Worm (Caenorhabditis elegans) whole organism, young adult: ENCODE results near the gene adm-2.

Experiments used
- B0019.2 ChIP-seq: fragments of 200-800 bp; sonication (Bioruptor generic); conservative IDR thresholded peaks from 2 replicates; pipeline ENCODE4 v1.3.6; 2022; ENCODE audit warnings: missing genetic modification reagents, missing genetic modification characterization, missing compliant biosample characterization
- B0261.1 ChIP-seq: sonication (generic microtip); optimal IDR thresholded peaks from 2 replicates; lab custom pipeline; 2016; ENCODE audit warnings: mild to moderate bottlenecking, missing genetic modification characterization, moderate library complexity, missing compliant biosample characterization
- F10E7.11 ChIP-seq: sonication (generic microtip); optimal IDR thresholded peaks from 2 replicates; lab custom pipeline; 2017; ENCODE audit warnings: mild to moderate bottlenecking, missing genetic modification characterization, moderate library complexity, missing compliant biosample characterization
- F33H1.4 ChIP-seq: fragments of 200-800 bp; sonication (Bioruptor generic); IDR thresholded peaks from 2 replicates; pipeline ENCODE4 v1.3.6; 2022; ENCODE audit warnings: missing genetic modification reagents, missing genetic modification characterization, missing compliant biosample characterization
- F49E8.2 ChIP-seq: sonication (generic microtip); optimal IDR thresholded peaks from 3 replicates; lab custom pipeline; 2017; ENCODE audit warnings: missing genetic modification characterization, mild to moderate bottlenecking, missing compliant biosample characterization, antibody characterized with exemption, moderate library complexity; ENCODE audit not compliant: insufficient read depth
- K11D2.4 ChIP-seq: fragments of 200-800 bp; sonication (Bioruptor generic); IDR thresholded peaks from 2 replicates; pipeline ENCODE4 v1.3.6; 2022; ENCODE audit warnings: missing genetic modification reagents, missing genetic modification characterization, missing compliant biosample characterization
- T26A5.8 ChIP-seq: sonication (generic microtip); optimal IDR thresholded peaks from 2 replicates; lab custom pipeline; 2016; ENCODE audit warnings: missing genetic modification characterization, missing compliant biosample characterization
- ZK185.1 ChIP-seq: sonication (generic microtip); optimal IDR thresholded peaks from 2 replicates; lab custom pipeline; 2016; ENCODE audit warnings: mild to moderate bottlenecking, missing genetic modification characterization, missing compliant biosample characterization; ENCODE audit not compliant: poor library complexity, severe bottlenecking
- akir-1 ChIP-seq: fragments of 200-800 bp; sonication (Bioruptor generic); optimal IDR thresholded peaks from 2 replicates; lab custom pipeline; 2018; ENCODE audit warnings: mild to moderate bottlenecking, missing genetic modification characterization, moderate library complexity, missing compliant biosample characterization
- aptf-2 ChIP-seq: fragments of 200-800 bp; sonication (Bioruptor generic); conservative IDR thresholded peaks from 2 replicates; pipeline ENCODE4 v1.3.6; 2022; ENCODE audit warnings: missing genetic modification reagents, missing genetic modification characterization, missing compliant biosample characterization
- cebp-1 ChIP-seq, 2 experiments: fragments of 200-800 bp in 1 of 2; sonication (Bioruptor generic) in 1 of 2; sonication (generic microtip) in 1 of 2; IDR thresholded peaks in 1 of 2; optimal IDR thresholded peaks in 1 of 2; 2 replicates each; pipeline versions ENCODE4 v1.3.6 to Lab custom; 2017 to 2022; ENCODE audit warnings: missing compliant biosample characterization in 2 of 2, missing genetic modification characterization in 2 of 2, mild to moderate bottlenecking in 1 of 2, missing genetic modification reagents in 1 of 2, moderate library complexity in 1 of 2
- ceh-40 ChIP-seq: fragments of 200-800 bp; sonication (Bioruptor generic); IDR thresholded peaks from 2 replicates; pipeline ENCODE4 v1.3.6; 2022; ENCODE audit warnings: missing genetic modification characterization, missing compliant biosample characterization
- chd-7 ChIP-seq: sonication (generic microtip); optimal IDR thresholded peaks from 2 replicates; lab custom pipeline; 2016; ENCODE audit warnings: mild to moderate bottlenecking, missing genetic modification characterization, moderate library complexity, missing compliant biosample characterization
- dox-1 ChIP-seq: fragments of 200-800 bp; sonication (Bioruptor generic); IDR thresholded peaks from 2 replicates; pipeline ENCODE4 v1.3.6; 2022; ENCODE audit warnings: missing genetic modification reagents, missing genetic modification characterization, missing compliant biosample characterization
- efl-1 ChIP-seq: fragments of 150-350 bp; optimal IDR thresholded peaks from 2 replicates; lab custom pipeline; 2014; ENCODE audit warnings: missing biosample characterization, missing genetic modification reagents, missing genetic modification characterization
- egl-18 ChIP-seq: fragments of 200-800 bp; sonication (Bioruptor generic); IDR thresholded peaks from 2 replicates; pipeline ENCODE4 v1.3.6; 2022; ENCODE audit warnings: missing genetic modification reagents, missing genetic modification characterization, missing compliant biosample characterization
- egl-44 ChIP-seq: fragments of 200-800 bp; sonication (Bioruptor generic); IDR thresholded peaks from 2 replicates; pipeline ENCODE4 v1.3.6; 2022; ENCODE audit warnings: missing genetic modification reagents, missing genetic modification characterization, missing compliant biosample characterization
- egrh-3 ChIP-seq: fragments of 200-800 bp; sonication (Bioruptor generic); IDR thresholded peaks from 2 replicates; pipeline ENCODE4 v1.3.6; 2022; ENCODE audit warnings: missing genetic modification reagents, missing genetic modification characterization, missing compliant biosample characterization
- fkh-3 ChIP-seq: sonication (generic microtip); optimal IDR thresholded peaks from 2 replicates; lab custom pipeline; 2016; ENCODE audit warnings: mild to moderate bottlenecking, missing genetic modification characterization, missing compliant biosample characterization
- lin-40 ChIP-seq: sonication (generic microtip); optimal IDR thresholded peaks from 2 replicates; lab custom pipeline; 2016; ENCODE audit warnings: missing genetic modification characterization, mild to moderate bottlenecking, missing compliant biosample characterization, missing genotype, missing genetic modification reagents
- lin-54 ChIP-seq: fragments of 200-800 bp; sonication (Bioruptor generic); optimal IDR thresholded peaks from 2 replicates; lab custom pipeline; 2018; ENCODE audit warnings: mild to moderate bottlenecking, missing genetic modification characterization, missing compliant biosample characterization
- lir-1 ChIP-seq: fragments of 200-800 bp; sonication (Bioruptor generic); conservative IDR thresholded peaks from 2 replicates; pipeline ENCODE4 v1.3.6; 2022; ENCODE audit warnings: missing genetic modification reagents, missing genetic modification characterization, missing compliant biosample characterization
- madf-3 ChIP-seq: fragments of 200-800 bp; sonication (Bioruptor generic); IDR thresholded peaks from 2 replicates; pipeline ENCODE4 v1.3.6; 2022; ENCODE audit warnings: missing genetic modification reagents, missing genetic modification characterization, missing compliant biosample characterization
- mxl-1 ChIP-seq: sonication (generic microtip); optimal IDR thresholded peaks from 2 replicates; lab custom pipeline; 2016; ENCODE audit warnings: missing genetic modification characterization, missing compliant biosample characterization
- nfya-1 ChIP-seq: sonication (generic microtip); optimal IDR thresholded peaks from 2 replicates; lab custom pipeline; 2017; ENCODE audit warnings: antibody characterized with exemption, missing compliant biosample characterization, missing genetic modification characterization, borderline replicate concordance; ENCODE audit not compliant: insufficient read depth
- nfyb-1 ChIP-seq: fragments of 200-800 bp; sonication (Bioruptor generic); IDR thresholded peaks from 2 replicates; pipeline ENCODE4 v1.3.6; 2022; ENCODE audit warnings: missing genetic modification reagents, missing genetic modification characterization, missing compliant biosample characterization
- nhr-179 ChIP-seq: sonication (generic microtip); optimal IDR thresholded peaks from 2 replicates; lab custom pipeline; 2016; ENCODE audit warnings: mild to moderate bottlenecking, missing genetic modification characterization, missing compliant biosample characterization
- nhr-27 ChIP-seq: fragments of 200-800 bp; sonication (Bioruptor generic); optimal IDR thresholded peaks from 2 replicates; lab custom pipeline; 2018; ENCODE audit warnings: mild to moderate bottlenecking, missing genetic modification characterization, moderate library complexity, missing compliant biosample characterization
- nhr-80 ChIP-seq: sonication (generic microtip); optimal IDR thresholded peaks from 2 replicates; lab custom pipeline; 2016; ENCODE audit warnings: missing genetic modification characterization, missing compliant biosample characterization
- pbrm-1 ChIP-seq: fragments of 200-800 bp; sonication (Bioruptor generic); IDR thresholded peaks from 2 replicates; pipeline ENCODE4 v1.3.6; 2022; ENCODE audit warnings: missing genetic modification reagents, missing genetic modification characterization, missing compliant biosample characterization
- snpc-1.1 ChIP-seq: sonication (generic microtip); optimal IDR thresholded peaks from 2 replicates; lab custom pipeline; 2017; ENCODE audit warnings: missing genetic modification characterization, mild to moderate bottlenecking, missing compliant biosample characterization, antibody characterized with exemption, moderate library complexity, missing genotype, missing genetic modification reagents; ENCODE audit not compliant: insufficient read depth
- snpc-1.3 ChIP-seq: sonication (generic microtip); optimal IDR thresholded peaks from 2 replicates; lab custom pipeline; 2017; ENCODE audit warnings: missing genetic modification characterization, mild to moderate bottlenecking, missing compliant biosample characterization, antibody characterized with exemption, moderate library complexity, missing genotype, missing genetic modification reagents; ENCODE audit not compliant: insufficient read depth
- snpc-3.4 ChIP-seq: sonication (generic microtip); optimal IDR thresholded peaks from 2 replicates; lab custom pipeline; 2017; ENCODE audit warnings: missing genetic modification characterization, mild to moderate bottlenecking, missing compliant biosample characterization, antibody characterized with exemption, moderate library complexity, missing genotype, missing genetic modification reagents
- snpc-4 ChIP-seq, 5 experiments: fragments of 150-350 bp in 1 of 5; sonication (generic microtip) in 4 of 5; optimal IDR thresholded peaks; 2 replicates each; lab custom pipeline; 2014 to 2018; ENCODE audit warnings: missing genetic modification characterization in 5 of 5, missing biosample characterization in 3 of 5, antibody characterized with exemption in 2 of 5, mild to moderate bottlenecking in 2 of 5, missing compliant biosample characterization in 2 of 5, missing genotype in 2 of 5, moderate library complexity in 2 of 5, missing genetic modification reagents in 1 of 5
- tbp1 ChIP-seq: fragments of 200-800 bp; sonication (Bioruptor generic); optimal IDR thresholded peaks from 2 replicates; lab custom pipeline; 2018; ENCODE audit warnings: mild to moderate bottlenecking, missing genetic modification characterization, missing compliant biosample characterization
- tlf-1 ChIP-seq: fragments of 200-800 bp; sonication (Bioruptor generic); optimal IDR thresholded peaks from 2 replicates; lab custom pipeline; 2018; ENCODE audit warnings: mild to moderate bottlenecking, missing genetic modification characterization, missing compliant biosample characterization
- ztf-18 ChIP-seq: sonication (generic microtip); optimal IDR thresholded peaks from 2 replicates; lab custom pipeline; 2016; ENCODE audit warnings: missing genotype, mild to moderate bottlenecking, missing genetic modification characterization, missing compliant biosample characterization
- ztf-22 ChIP-seq: fragments of 200-800 bp; sonication (Bioruptor generic); optimal IDR thresholded peaks from 2 replicates; lab custom pipeline; 2018; ENCODE audit warnings: mild to moderate bottlenecking, missing genetic modification characterization, moderate library complexity, missing compliant biosample characterization
- ztf-26 ChIP-seq: sonication (generic microtip); optimal IDR thresholded peaks from 2 replicates; lab custom pipeline; 2017; ENCODE audit warnings: missing genetic modification characterization, missing compliant biosample characterization
- ztf-28 ChIP-seq: fragments of 200-800 bp; sonication (Bioruptor generic); IDR thresholded peaks from 2 replicates; pipeline ENCODE4 v1.3.6; 2022; ENCODE audit warnings: missing genetic modification reagents, missing genetic modification characterization, missing compliant biosample characterization
- ztf-3 ChIP-seq: fragments of 200-800 bp; sonication (Bioruptor generic); optimal IDR thresholded peaks from 2 replicates; lab custom pipeline; 2018; ENCODE audit warnings: mild to moderate bottlenecking, missing genetic modification characterization, missing compliant biosample characterization
- ztf-6 ChIP-seq: fragments of 200-800 bp; sonication (Bioruptor generic); IDR thresholded peaks from 2 replicates; pipeline ENCODE4 v1.3.6; 2022; ENCODE audit warnings: missing genetic modification reagents, missing genetic modification characterization, missing compliant biosample characterization

adm-2 gene

DNA sequence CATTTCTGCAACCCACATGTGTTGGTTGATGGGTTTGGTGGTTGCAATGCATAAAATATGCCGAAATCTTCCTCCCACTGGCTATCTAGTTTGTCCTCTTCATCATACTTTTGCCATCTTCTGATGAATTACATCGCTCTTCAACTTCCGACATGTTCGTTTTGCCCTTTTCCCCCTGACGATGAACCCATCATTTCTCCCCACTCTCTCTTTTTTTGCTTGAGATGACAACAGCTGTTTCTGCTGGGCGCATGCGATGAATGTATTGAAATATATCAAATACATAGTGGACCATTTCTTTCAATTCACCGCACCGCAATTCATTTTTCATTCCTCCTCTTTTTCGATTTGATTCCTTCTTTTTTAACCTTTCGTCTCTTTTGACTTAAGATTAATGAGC is 16.8 kb upstream of the adm-2 start:
- TF ChIP-seq cebp-1 (GFP tag; IDR thresholded peaks at IDR 0.05; lab: Robert Waterston, UW) (no peak), cebp-1 (tag; optimal IDR thresholded peaks at IDR 0.05; lab: Kevin White, UChicago) (peak; percentile 21), ztf-22 (GFP tag; lab: Kevin White, UChicago) (no peak)

DNA sequence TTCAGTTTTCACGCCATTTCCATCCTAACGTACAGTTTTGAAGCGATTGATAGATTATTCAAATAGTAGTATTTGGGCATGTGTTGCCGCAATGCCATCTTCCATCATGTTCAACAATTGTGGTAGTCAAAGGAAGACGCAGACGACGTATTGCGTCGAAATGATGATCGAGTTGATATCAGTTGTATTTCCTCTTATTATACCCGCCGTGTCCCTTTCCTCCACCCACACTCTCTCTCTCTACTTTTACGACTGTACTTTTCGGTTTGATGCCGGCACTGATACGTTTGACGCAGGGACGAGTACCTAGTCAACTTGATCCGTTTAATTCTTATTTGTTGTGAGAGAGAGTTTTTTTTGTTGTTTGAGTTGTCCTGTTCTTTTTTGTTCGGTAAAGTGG is 15.1 kb upstream of the adm-2 start:
- TF ChIP-seq aptf-2 (GFP tag; lab: Robert Waterston, UW) (no peak), nhr-80 (tag; lab: Kevin White, UChicago) (peak; percentile 83), dox-1 (GFP tag; lab: Robert Waterston, UW) (peak; percentile 37; the same call in 1 of the 2 replicates), fkh-3 (tag; lab: Kevin White, UChicago) (no peak), nfya-1 (tag; lab: Kevin White, UChicago) (no peak), ZK185.1 (tag; lab: Kevin White, UChicago) (no peak), egrh-3 (GFP tag; lab: Robert Waterston, UW) (no peak), F10E7.11 (tag; lab: Kevin White, UChicago) (no peak), tbp1 (GFP tag; lab: Kevin White, UChicago) (peak; percentile 11), T26A5.8 (no peak), ztf-3 (GFP tag; lab: Kevin White, UChicago) (no peak), B0019.2 (no peak), akir-1 (GFP tag; lab: Kevin White, UChicago) (no peak), ztf-18 (tag; lab: Kevin White, UChicago) (no peak), lin-40 (tag; lab: Kevin White, UChicago) (no peak), mxl-1 (tag; lab: Kevin White, UChicago) (no peak), F33H1.4 (no peak)

DNA sequence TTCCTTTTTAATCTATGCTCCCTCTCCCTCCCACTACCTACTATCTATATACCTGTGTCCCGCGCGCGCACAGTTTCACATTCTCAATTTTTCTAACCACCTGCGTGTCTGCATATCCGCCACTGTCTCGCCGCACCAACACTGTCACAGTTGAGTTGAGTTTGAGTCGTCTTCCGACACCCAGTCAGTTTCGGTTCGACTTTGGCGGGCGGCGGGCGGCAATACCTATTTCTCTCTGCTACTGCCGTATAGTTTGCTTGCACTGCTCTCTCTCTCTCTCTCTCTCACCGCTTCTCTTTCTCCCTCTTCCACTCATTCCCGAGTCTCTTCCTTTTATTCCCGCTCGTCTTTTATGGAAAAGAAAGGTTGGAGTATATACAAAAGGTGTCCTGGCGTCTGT is 12.3 kb upstream of the adm-2 start:
- TF ChIP-seq snpc-3.4 (no peak), snpc-1.3 (tag; lab: Kevin White, UChicago) (no peak), snpc-1.1 (no peak), nhr-27 (tag; lab: Kevin White, UChicago) (no peak), nfyb-1 (GFP tag; lab: Robert Waterston, UW) (no peak), ceh-40 (GFP tag; lab: Robert Waterston, UW) (no peak), efl-1 (peak; percentile 29), ztf-6 (GFP tag; lab: Robert Waterston, UW) (no peak), lir-1 (no peak), akir-1 (GFP tag; lab: Kevin White, UChicago) (no peak), ztf-28 (GFP tag; lab: Robert Waterston, UW) (no peak), ZK185.1 (tag; lab: Kevin White, UChicago) (no peak), B0261.1 (tag; lab: Kevin White, UChicago) (no peak), F49E8.2 (no peak), fkh-3 (tag; lab: Kevin White, UChicago) (no peak), egl-18 (no peak), nhr-179 (tag; lab: Kevin White, UChicago) (no peak), T26A5.8 (no peak), ztf-26 (tag; lab: Kevin White, UChicago) (no peak), madf-3 (GFP tag; lab: Robert Waterston, UW) (no peak), pbrm-1 (GFP tag; lab: Robert Waterston, UW) (no peak), ztf-18 (tag; lab: Kevin White, UChicago) (peak; percentile 6), F10E7.11 (tag; lab: Kevin White, UChicago) (no peak), lin-54 (GFP tag; lab: Kevin White, UChicago) (no peak), egl-44 (peak; percentile 62; the same call in 1 of the 2 replicates), nfya-1 (tag; lab: Kevin White, UChicago) (no peak), tlf-1 (GFP tag; lab: Kevin White, UChicago) (no peak), chd-7 (tag; lab: Kevin White, UChicago) (peak; percentile 35), snpc-4 (GFP tag; optimal IDR thresholded peaks at IDR 0.05; lab: Kevin White, UChicago) (no peak), snpc-4 (tag; optimal IDR thresholded peaks at IDR 0.05; lab: Kevin White, UChicago) (no peak), K11D2.4 (GFP tag; lab: Robert Waterston, UW) (no peak)
